Fruit fly (Drosophila melanogaster): Measurements from ENCODE around the gene SH3PX1.

SH3PX1 gene

dm6 chr3L:9690798-9691475, 22.7 kb downstream of the SH3PX1 start (continued):
- TF ChIP-seq CG15479 (GFP tag; optimal IDR thresholded peaks at IDR 0.05) (no peak), Meics (GFP tag; optimal IDR thresholded peaks at IDR 0.05) (peak; percentile 66), CG1792 (GFP tag; optimal IDR thresholded peaks at IDR 0.05) (no peak), GATAe (GFP tag; conservative IDR thresholded peaks at IDR 0.05) (no peak), Dp (GFP tag; optimal IDR thresholded peaks at IDR 0.05) (no peak), CG13296 (GFP tag; optimal IDR thresholded peaks at IDR 0.05) (peak; percentile 50), scrt (GFP tag; optimal IDR thresholded peaks at IDR 0.05) (peak; percentile 56), CG34422 (GFP tag; IDR thresholded peaks at IDR 0.05) (no peak), CG10565 (GFP tag; optimal IDR thresholded peaks at IDR 0.05) (no peak), CG12299 (tag; optimal IDR thresholded peaks at IDR 0.05) (no peak), CG31224 (GFP tag; IDR thresholded peaks at IDR 0.05) (no peak), crp (GFP tag; optimal IDR thresholded peaks at IDR 0.05) (no peak), CG16779 (GFP tag; IDR thresholded peaks at IDR 0.05) (no peak), peb (GFP tag; IDR thresholded peaks at IDR 0.05) (no peak), seq (GFP tag; IDR thresholded peaks at IDR 0.05) (no peak), Fer3 (tag; optimal IDR thresholded peaks at IDR 0.05) (peak; percentile 57), dpn (GFP tag; optimal IDR thresholded peaks at IDR 0.05) (peak in 1 of 2 experiments; percentile 36), CG9215 (GFP tag; IDR thresholded peaks at IDR 0.05) (no peak), CG5953 (GFP tag; IDR thresholded peaks at IDR 0.05) (no peak), CG1233 (GFP tag; optimal IDR thresholded peaks at IDR 0.05) (peak; percentile 28), dysf (GFP tag; IDR thresholded peaks at IDR 0.05) (peak; percentile 40; the same call in 2 of the 3 replicates), CG6654 (GFP tag; optimal IDR thresholded peaks at IDR 0.05) (no peak), fu2 (GFP tag; optimal IDR thresholded peaks at IDR 0.05) (no peak), fd3F (GFP tag; optimal IDR thresholded peaks at IDR 0.05) (peak; percentile 45), pros (GFP tag; optimal IDR thresholded peaks at IDR 0.05) (no peak), CG3281 (GFP tag; optimal IDR thresholded peaks at IDR 0.05) (peak; percentile 70), CG17912 (GFP tag; optimal IDR thresholded peaks at IDR 0.05) (no peak), CG8290 (GFP tag; optimal IDR thresholded peaks at IDR 0.05) (no peak), CG8290 (tag; optimal IDR thresholded peaks at IDR 0.05) (no peak), wek (GFP tag; optimal IDR thresholded peaks at IDR 0.05) (no peak), eve (GFP tag; optimal IDR thresholded peaks at IDR 0.05) (no peak), CG2712 (tag; optimal IDR thresholded peaks at IDR 0.05) (peak; percentile 16), CG14050 (GFP tag; IDR thresholded peaks at IDR 0.05) (no peak), CG14667 (GFP tag; IDR thresholded peaks at IDR 0.05) (no peak), bcd (GFP tag; optimal IDR thresholded peaks at IDR 0.05) (peak; percentile 5), CG17802 (tag; optimal IDR thresholded peaks at IDR 0.05) (no peak), CG6272 (GFP tag; IDR thresholded peaks at IDR 0.05) (no peak), HLH4C (GFP tag; IDR thresholded peaks at IDR 0.05; ENCODE audit: partially characterized antibody) (no peak), YL-1 (GFP tag; optimal IDR thresholded peaks at IDR 0.05) (no peak), CG33213 (GFP tag; optimal IDR thresholded peaks at IDR 0.05) (no peak), crc (GFP tag; optimal IDR thresholded peaks at IDR 0.05) (peak; percentile 8), CG7839 (tag; optimal IDR thresholded peaks at IDR 0.05) (peak; percentile 64), CG9817 (tag; optimal IDR thresholded peaks at IDR 0.05) (peak; percentile 18), sd (tag; optimal IDR thresholded peaks at IDR 0.05) (no peak), CG3995 (GFP tag; optimal IDR thresholded peaks at IDR 0.05) (peak; percentile 6), Opbp (GFP tag; IDR thresholded peaks at IDR 0.05; ENCODE audit: partially characterized antibody) (no peak), gce (GFP tag; IDR thresholded peaks at IDR 0.05) (no peak), CG12391 (tag; optimal IDR thresholded peaks at IDR 0.05) (no peak), Scr (GFP tag; IDR thresholded peaks at IDR 0.05; ENCODE audit: partially characterized antibody) (no peak), MTF-1 (GFP tag; optimal IDR thresholded peaks at IDR 0.05; ENCODE audit: borderline replicate concordance) (no peak)

Measured in whole organism, embryonic.